Worm (Caenorhabditis elegans) whole organism, early embryonic: ENCODE data around the gene dlat-2.

Source experiments
- B0310.2 ChIP-seq: sonication (generic microtip); optimal IDR thresholded peaks from 2 replicates; lab custom pipeline; 2016; ENCODE audit warnings: mild to moderate bottlenecking, missing genetic modification characterization, missing compliant biosample characterization
- F13C5.2 ChIP-seq: sonication (generic microtip); optimal IDR thresholded peaks from 2 replicates; lab custom pipeline; 2017; ENCODE audit warnings: mild to moderate bottlenecking, missing genetic modification characterization, inconsistent platforms, missing compliant biosample characterization
- aly-1 ChIP-seq: sonication (generic microtip); optimal IDR thresholded peaks from 2 replicates; lab custom pipeline; 2016; ENCODE audit warnings: missing genetic modification characterization, missing compliant biosample characterization
- ama-1 ChIP-seq: fragments of 150-350 bp; optimal IDR thresholded peaks from 2 replicates; lab custom pipeline; 2014
- ceh-13 ChIP-seq: fragments of 200-800 bp; sonication (Bioruptor generic); optimal IDR thresholded peaks from 2 replicates; lab custom pipeline; 2018; ENCODE audit warnings: mild to moderate bottlenecking, missing genetic modification characterization, missing compliant biosample characterization
- ceh-36 ChIP-seq: sonication (generic microtip); optimal IDR thresholded peaks from 2 replicates; lab custom pipeline; 2016; ENCODE audit warnings: missing genetic modification characterization, inconsistent platforms, missing compliant biosample characterization
- ets-7 ChIP-seq: sonication (generic microtip); optimal IDR thresholded peaks from 2 replicates; lab custom pipeline; 2016; ENCODE audit warnings: missing genotype, missing genetic modification characterization, missing compliant biosample characterization
- flt-1 ChIP-seq: fragments of 200-800 bp; sonication (Bioruptor generic); IDR thresholded peaks from 2 replicates; pipeline ENCODE4 v1.3.6; 2022; ENCODE audit warnings: missing genetic modification characterization, missing compliant biosample characterization
- hmbx-1 ChIP-seq: sonication (generic microtip); optimal IDR thresholded peaks from 2 replicates; lab custom pipeline; 2016; ENCODE audit warnings: mild to moderate bottlenecking, missing genetic modification characterization, missing compliant biosample characterization
- hmg-4 ChIP-seq: fragments of 200-800 bp; sonication (Bioruptor generic); optimal IDR thresholded peaks from 2 replicates; lab custom pipeline; 2018; ENCODE audit warnings: mild to moderate bottlenecking, missing genetic modification characterization, missing compliant biosample characterization
- hnd-1 ChIP-seq: sonication (generic microtip); optimal IDR thresholded peaks from 2 replicates; lab custom pipeline; 2016; ENCODE audit warnings: missing genetic modification characterization, missing compliant biosample characterization
- pes-1 ChIP-seq: fragments of 200-800 bp; sonication (Bioruptor generic); IDR thresholded peaks from 2 replicates; pipeline ENCODE4 v1.3.6; 2022; ENCODE audit warnings: missing genetic modification reagents, missing genetic modification characterization, missing compliant biosample characterization
- scrt-1 ChIP-seq: fragments of 200-800 bp; sonication (Bioruptor generic); IDR thresholded peaks from 2 replicates; pipeline ENCODE4 v1.3.6; 2022; ENCODE audit warnings: missing genetic modification characterization, missing compliant biosample characterization
- sea-1 ChIP-seq: fragments of 200-800 bp; sonication (Bioruptor generic); conservative IDR thresholded peaks from 2 replicates; pipeline ENCODE4 v1.3.6; 2022; ENCODE audit warnings: missing genetic modification characterization, missing compliant biosample characterization
- tbx-11 ChIP-seq: fragments of 200-800 bp; sonication (Bioruptor generic); IDR thresholded peaks from 2 replicates; pipeline ENCODE4 v1.3.6; 2022; ENCODE audit warnings: missing genetic modification characterization, missing compliant biosample characterization
- tbx-37 ChIP-seq: fragments of 200-800 bp; sonication (Bioruptor generic); conservative IDR thresholded peaks from 2 replicates; pipeline ENCODE4 v1.3.6; 2022; ENCODE audit warnings: missing genetic modification reagents, missing genetic modification characterization, missing compliant biosample characterization
- tra-4 ChIP-seq: sonication (generic microtip); optimal IDR thresholded peaks from 2 replicates; lab custom pipeline; 2017; ENCODE audit warnings: missing genetic modification characterization, missing compliant biosample characterization

dlat-2 gene

DNA sequence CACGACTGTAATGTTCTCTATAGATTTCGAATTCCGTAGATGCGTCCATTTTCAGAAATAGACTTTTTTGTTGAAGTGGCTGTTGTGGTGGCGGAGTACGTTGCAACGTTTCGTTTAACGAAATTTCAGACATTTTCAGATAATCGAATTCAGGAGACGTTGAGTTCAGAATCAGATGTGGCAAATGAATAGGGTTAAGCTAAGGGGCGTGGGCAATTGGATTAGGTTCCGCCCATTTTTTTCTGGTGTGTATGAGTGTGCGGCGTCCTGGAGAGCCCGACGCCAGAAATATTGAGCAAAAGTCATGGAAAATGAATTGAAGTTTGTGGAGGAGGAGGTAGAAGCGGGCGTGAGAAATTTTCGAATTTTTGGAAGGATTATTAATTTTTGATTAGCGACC lies 32.9 kb downstream of the dlat-2 start:
- TF ChIP-seq hmg-4 (GFP tag; lab: Kevin White, UChicago) (no peak), flt-1 (GFP tag; lab: Robert Waterston, UW) (no peak)

DNA sequence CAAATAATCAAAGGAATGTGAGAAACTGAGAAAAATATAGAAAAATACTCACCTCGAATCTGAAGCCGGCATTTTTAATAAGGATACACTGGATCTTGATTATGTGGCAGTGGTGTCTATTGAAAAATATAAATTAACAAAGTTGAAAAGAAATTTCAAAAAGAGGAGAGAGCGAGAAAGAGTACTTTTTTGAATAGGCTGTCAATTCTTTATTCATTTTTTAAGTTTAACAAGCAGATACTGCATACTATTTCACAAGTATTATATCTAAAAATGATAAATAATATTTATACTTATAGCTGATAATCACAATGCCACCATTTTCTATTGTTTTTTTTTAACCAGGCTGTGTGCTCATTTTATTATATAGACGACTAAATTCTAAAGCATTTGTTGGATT lies 37.3 kb downstream of the dlat-2 start, which contains the start of gene npr-26:
Gene npr-26, minus strand, starts transcription at position 101 of the 400 bp plus-strand sequence.
- no peak for TF ChIP-seq B0310.2 (tag; lab: Kevin White, UChicago)
- no peak for TF ChIP-seq tbx-11 (GFP tag; lab: Robert Waterston, UW)
- no peak for TF ChIP-seq ama-1 (lab: Kevin White, UChicago)
- TF ChIP-seq tbx-37 (GFP tag; lab: Robert Waterston, UW), result no peak
- TF ChIP-seq ceh-13 (GFP tag; lab: Kevin White, UChicago), result no peak
- no peak for TF ChIP-seq flt-1 (GFP tag; lab: Robert Waterston, UW)
- no peak for TF ChIP-seq pes-1 (GFP tag; lab: Robert Waterston, UW)
- no peak for TF ChIP-seq hnd-1
- no peak for TF ChIP-seq F13C5.2
- no peak for TF ChIP-seq aly-1 (tag; lab: Kevin White, UChicago)

DNA sequence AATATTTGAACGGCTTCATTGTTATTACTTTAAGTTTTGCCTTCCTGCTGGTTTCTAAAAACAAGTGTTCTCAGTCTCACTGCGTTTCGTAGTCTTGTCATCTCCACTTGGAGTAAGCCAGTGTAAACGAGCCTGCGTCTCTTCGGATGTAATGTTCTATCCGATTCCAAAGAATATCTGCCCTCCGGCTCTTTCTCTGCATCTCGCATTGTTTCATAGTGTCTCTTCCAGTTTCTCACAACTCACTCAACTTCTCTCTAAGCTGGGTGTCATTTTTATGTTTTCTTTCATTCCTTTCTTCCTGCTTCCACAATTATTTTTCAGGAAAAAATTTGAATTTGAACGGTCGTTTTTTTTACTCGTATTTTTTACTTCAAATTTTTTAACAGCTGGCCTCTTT lies 46.5 kb downstream of the dlat-2 start:
- TF ChIP-seq scrt-1 (GFP tag; lab: Robert Waterston, UW) (no peak), hmbx-1 (no peak), hmg-4 (GFP tag; lab: Kevin White, UChicago) (no peak), tra-4 (tag; lab: Kevin White, UChicago) (no peak), sea-1 (no peak), B0310.2 (tag; lab: Kevin White, UChicago) (no peak), ceh-36 (no peak), ets-7 (tag; lab: Kevin White, UChicago) (no peak), pes-1 (GFP tag; lab: Robert Waterston, UW) (no peak), ceh-13 (GFP tag; lab: Kevin White, UChicago) (no peak), tbx-11 (GFP tag; lab: Robert Waterston, UW) (no peak), tbx-37 (GFP tag; lab: Robert Waterston, UW) (no peak), F13C5.2 (no peak)

DNA sequence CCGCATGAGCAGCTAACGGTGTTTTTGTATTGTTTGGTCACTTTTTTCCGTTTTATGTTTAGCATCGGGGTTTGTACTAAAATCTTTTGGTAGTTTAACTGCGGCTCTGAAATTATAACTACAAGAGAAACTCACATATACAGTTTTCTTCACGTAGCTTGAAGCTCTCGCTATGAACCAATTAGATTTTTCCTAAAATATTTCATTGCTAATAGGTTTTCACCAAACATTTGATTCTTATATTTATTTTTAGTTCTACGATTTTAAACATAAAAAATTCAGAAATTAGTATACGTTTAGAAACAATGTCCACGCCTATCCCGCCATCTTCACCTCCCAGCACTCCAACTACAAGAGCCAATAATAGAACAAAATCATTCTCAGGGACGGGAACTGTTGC lies 47.0 kb downstream of the dlat-2 start, which contains the start of gene C06A12.3:
Gene C06A12.3, plus strand, starts transcription at position 301 of the 400 bp plus-strand sequence.
- no peak for TF ChIP-seq ceh-36
- TF ChIP-seq scrt-1 (GFP tag; lab: Robert Waterston, UW), result no peak
- no peak for TF ChIP-seq tbx-37 (GFP tag; lab: Robert Waterston, UW)
- no peak for TF ChIP-seq F13C5.2
- no peak for TF ChIP-seq aly-1 (tag; lab: Kevin White, UChicago)

DNA sequence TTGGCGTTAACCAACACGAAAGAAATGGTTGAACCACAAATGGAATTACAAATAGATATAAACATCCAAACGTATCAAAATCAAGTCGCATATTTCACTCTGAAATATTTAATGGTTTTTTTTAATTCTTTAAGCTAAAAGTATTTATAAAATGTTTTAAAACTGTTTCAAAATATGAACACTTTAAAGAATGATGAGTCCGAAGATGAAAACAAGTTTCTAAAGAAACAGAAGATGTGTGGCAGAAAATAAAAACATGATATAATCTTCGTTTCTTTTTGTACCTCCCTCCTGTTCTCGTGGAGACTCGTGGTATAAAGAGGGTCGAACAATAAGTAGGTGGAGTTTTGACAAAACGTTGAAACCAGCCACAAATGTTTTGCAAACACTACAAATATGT lies 50.9 kb downstream of the dlat-2 start, which contains the start of gene lact-6:
Gene lact-6, minus strand, starts transcription at position 101 of the 400 bp plus-strand sequence.
- TF ChIP-seq hmbx-1 (no peak), ceh-36 (no peak), hmg-4 (GFP tag; lab: Kevin White, UChicago) (no peak), ceh-13 (GFP tag; lab: Kevin White, UChicago) (no peak), ama-1 (lab: Kevin White, UChicago) (no peak), aly-1 (tag; lab: Kevin White, UChicago) (no peak), tra-4 (tag; lab: Kevin White, UChicago) (no peak), tbx-37 (GFP tag; lab: Robert Waterston, UW) (no peak), hnd-1 (no peak), B0310.2 (tag; lab: Kevin White, UChicago) (no peak), flt-1 (GFP tag; lab: Robert Waterston, UW) (no peak)
